Fruit fly (Drosophila melanogaster) whole organism, embryonic: ENCODE results near the gene Desat2.
A peak's percentile ranks its signal among the peaks of the same experiment; 100 is the strongest.

Source experiments
- Bgb ChIP-seq: fragments of 200-800 bp; sonication (Bioruptor generic); IDR thresholded peaks from 2 replicates; pipeline ENCODE4 v1.3.6; 2022; ENCODE audit warnings: missing biosample characterization, missing genetic modification characterization; ENCODE audit not compliant: partially characterized antibody
- BtbVII ChIP-seq: fragments of 200-800 bp; sonication (Bioruptor generic); optimal IDR thresholded peaks from 3 replicates; lab custom pipeline; 2017; ENCODE audit warnings: missing biosample characterization, mild to moderate bottlenecking, missing genetic modification characterization
- CG10366 ChIP-seq: fragments of 200-800 bp; sonication (Bioruptor generic); IDR thresholded peaks from 2 replicates; pipeline ENCODE4 v1.3.6; 2022; ENCODE audit warnings: missing biosample characterization, missing genetic modification characterization
- CG12155 ChIP-seq: fragments of 200-800 bp; sonication (Bioruptor generic); optimal IDR thresholded peaks from 3 replicates; lab custom pipeline; 2016; ENCODE audit warnings: missing biosample characterization, missing genetic modification characterization
- CG15073 ChIP-seq: fragments of 200-800 bp; sonication (Bioruptor generic); optimal IDR thresholded peaks from 2 replicates; lab custom pipeline; 2016; ENCODE audit warnings: missing biosample characterization, missing genetic modification characterization
- CG15514 ChIP-seq: fragments of 200-800 bp; sonication (Bioruptor generic); optimal IDR thresholded peaks from 3 replicates; lab custom pipeline; 2017; ENCODE audit warnings: missing biosample characterization, missing genetic modification characterization, mild to moderate bottlenecking, moderate library complexity, missing genetic modification reagents
- CG18619 ChIP-seq: fragments of 200-800 bp; sonication (Bioruptor generic); optimal IDR thresholded peaks from 3 replicates; lab custom pipeline; 2017; ENCODE audit warnings: missing biosample characterization, mild to moderate bottlenecking, missing genetic modification characterization
- CG3065 ChIP-seq: fragments of 200-800 bp; sonication (Bioruptor generic); optimal IDR thresholded peaks from 2 replicates; lab custom pipeline; 2016; ENCODE audit warnings: missing biosample characterization, missing genetic modification characterization
- CG31388 ChIP-seq: fragments of 200-800 bp; sonication (Bioruptor generic); optimal IDR thresholded peaks from 2 replicates; lab custom pipeline; 2016; ENCODE audit warnings: missing biosample characterization, missing genetic modification characterization
- CG31441 ChIP-seq: fragments of 200-800 bp; sonication (Bioruptor generic); IDR thresholded peaks from 2 replicates; pipeline ENCODE4 v1.3.6; 2022; ENCODE audit warnings: missing biosample characterization, missing genetic modification characterization
- CG34422 ChIP-seq: fragments of 200-800 bp; sonication (Bioruptor generic); IDR thresholded peaks from 3 replicates; pipeline ENCODE4 v1.3.6; 2022; ENCODE audit warnings: missing biosample characterization, missing genetic modification characterization
- CG3847 ChIP-seq: fragments of 200-800 bp; sonication (Bioruptor generic); IDR thresholded peaks from 2 replicates; pipeline ENCODE4 v1.3.6; 2022; ENCODE audit warnings: missing biosample characterization, missing genetic modification characterization
- CG6765 ChIP-seq: fragments of 200-800 bp; sonication (Bioruptor generic); optimal IDR thresholded peaks from 3 replicates; lab custom pipeline; 2017; ENCODE audit warnings: missing biosample characterization, mild to moderate bottlenecking, missing genetic modification characterization
- CG9727 ChIP-seq: fragments of 200-800 bp; sonication (Bioruptor generic); optimal IDR thresholded peaks from 3 replicates; lab custom pipeline; 2017; ENCODE audit warnings: missing biosample characterization, mild to moderate bottlenecking, missing genetic modification characterization
- CG9817 ChIP-seq: fragments of 200-800 bp; sonication (Bioruptor generic); optimal IDR thresholded peaks from 2 replicates; lab custom pipeline; 2018; ENCODE audit warnings: missing biosample characterization, mild to moderate bottlenecking, missing genetic modification characterization, moderate library complexity
- CHES-1-like ChIP-seq: fragments of 200-800 bp; sonication (Bioruptor generic); optimal IDR thresholded peaks from 2 replicates; lab custom pipeline; 2016; ENCODE audit warnings: missing biosample characterization, missing genetic modification characterization
- Doc3 ChIP-seq: fragments of 200-800 bp; sonication (Bioruptor generic); IDR thresholded peaks from 3 replicates; pipeline ENCODE4 v1.3.6; 2022; ENCODE audit warnings: missing biosample characterization, missing genetic modification characterization; ENCODE audit not compliant: partially characterized antibody
- HmgZ ChIP-seq: fragments of 200-800 bp; sonication (Bioruptor generic); optimal IDR thresholded peaks from 2 replicates; lab custom pipeline; 2018; ENCODE audit warnings: missing biosample characterization, mild to moderate bottlenecking, missing genetic modification characterization
- Hr51 ChIP-seq, 2 experiments: fragments of 200-800 bp; sonication (Bioruptor generic); optimal IDR thresholded peaks; 2 replicates in 1 of 2; 3 replicates in 1 of 2; lab custom pipeline; 2016 to 2018; ENCODE audit warnings: missing biosample characterization in 2 of 2, missing genetic modification characterization in 2 of 2, mild to moderate bottlenecking in 1 of 2, moderate library complexity in 1 of 2
- Jarid2 ChIP-seq: fragments of 200-800 bp; sonication (Bioruptor generic); optimal IDR thresholded peaks from 3 replicates; lab custom pipeline; 2017; ENCODE audit warnings: mild to moderate bottlenecking, missing biosample characterization, missing genetic modification reagents, missing genetic modification characterization
- Med ChIP-seq: fragments of 200-800 bp; sonication (Bioruptor generic); peaks from one replicate; lab custom pipeline; 2016; ENCODE audit warnings: missing biosample characterization, missing genetic modification characterization, mild to moderate bottlenecking, inconsistent platforms, moderate library complexity
- Poxn ChIP-seq: fragments of 200-800 bp; sonication (Bioruptor generic); IDR thresholded peaks from 2 replicates; pipeline ENCODE4 v1.3.6; 2022; ENCODE audit warnings: missing biosample characterization, missing genetic modification characterization
- Ptx1 ChIP-seq: fragments of 200-800 bp; sonication (Bioruptor generic); IDR thresholded peaks from 2 replicates; pipeline ENCODE4 v1.3.6; 2022; ENCODE audit warnings: missing biosample characterization, missing genetic modification characterization
- Spps ChIP-seq: fragments of 200-800 bp; sonication (Bioruptor generic); optimal IDR thresholded peaks from 2 replicates; lab custom pipeline; 2018; ENCODE audit warnings: missing biosample characterization, mild to moderate bottlenecking, missing genetic modification characterization
- Trl ChIP-seq, 3 experiments: fragments of >200 bp in 2 of 3; fragments of 200-800 bp in 1 of 3; sonication (Bioruptor generic) in 1 of 3; optimal IDR thresholded peaks; 2 replicates in 1 of 3; 3 replicates in 2 of 3; lab custom pipeline; 2016 to 2017; ENCODE audit warnings: missing biosample characterization in 1 of 3, missing genetic modification characterization in 1 of 3
- Usf ChIP-seq: fragments of 200-800 bp; sonication (Bioruptor generic); optimal IDR thresholded peaks from 2 replicates; lab custom pipeline; 2017; ENCODE audit warnings: missing genotype, missing biosample characterization, missing genetic modification characterization
- Vsx1 ChIP-seq: fragments of 200-800 bp; sonication (Bioruptor generic); optimal IDR thresholded peaks from 2 replicates; lab custom pipeline; 2017; ENCODE audit warnings: missing biosample characterization, mild to moderate bottlenecking, missing genetic modification characterization, missing genetic modification reagents
- ap ChIP-seq: fragments of 200-800 bp; sonication (Bioruptor generic); IDR thresholded peaks from 2 replicates; pipeline ENCODE4 v1.3.6; 2022; ENCODE audit warnings: missing biosample characterization, missing genetic modification characterization
- ato ChIP-seq: fragments of 200-800 bp; sonication (Bioruptor generic); IDR thresholded peaks from 2 replicates; pipeline ENCODE4 v1.3.6; 2022; ENCODE audit warnings: missing biosample characterization, missing genetic modification characterization; ENCODE audit not compliant: partially characterized antibody
- chinmo ChIP-seq: fragments of 200-800 bp; sonication (Bioruptor generic); IDR thresholded peaks from 4 replicates; pipeline ENCODE4 v1.3.6; 2022; ENCODE audit warnings: missing biosample characterization, missing genetic modification characterization; ENCODE audit not compliant: partially characterized antibody
- chn ChIP-seq: fragments of 200-800 bp; sonication (Bioruptor generic); optimal IDR thresholded peaks from 2 replicates; lab custom pipeline; 2016; ENCODE audit warnings: missing biosample characterization, missing genetic modification characterization
- dan ChIP-seq: fragments of 200-800 bp; sonication (Bioruptor generic); IDR thresholded peaks from 2 replicates; pipeline ENCODE4 v1.3.6; 2022; ENCODE audit warnings: missing biosample characterization, missing genetic modification characterization
- dpn ChIP-seq, 2 experiments: fragments of 200-800 bp; sonication (Bioruptor generic); optimal IDR thresholded peaks; 3 replicates each; lab custom pipeline; 2016; ENCODE audit warnings: missing biosample characterization in 2 of 2, missing genetic modification characterization in 2 of 2
- dysf ChIP-seq: fragments of 200-800 bp; sonication (Bioruptor generic); IDR thresholded peaks from 3 replicates; pipeline ENCODE4 v1.3.6; 2022; ENCODE audit warnings: missing biosample characterization, missing genetic modification characterization
- jigr1 ChIP-seq: fragments of 200-800 bp; sonication (Bioruptor generic); IDR thresholded peaks from 3 replicates; pipeline ENCODE4 v1.3.6; 2022; ENCODE audit warnings: missing biosample characterization, missing genetic modification characterization
- maf-S ChIP-seq: fragments of 200-800 bp; sonication (Bioruptor generic); optimal IDR thresholded peaks from 2 replicates; lab custom pipeline; 2016; ENCODE audit warnings: missing biosample characterization, missing genetic modification characterization
- pfk ChIP-seq: fragments of 200-800 bp; sonication (Bioruptor generic); optimal IDR thresholded peaks from 2 replicates; lab custom pipeline; 2018; ENCODE audit warnings: missing biosample characterization, mild to moderate bottlenecking, missing genetic modification characterization, moderate library complexity
- pnt ChIP-seq: fragments of 200-800 bp; sonication (Bioruptor generic); optimal IDR thresholded peaks from 3 replicates; lab custom pipeline; 2016; ENCODE audit warnings: missing biosample characterization, missing genetic modification characterization
- seq ChIP-seq: fragments of 200-800 bp; sonication (Bioruptor generic); IDR thresholded peaks from 2 replicates; pipeline ENCODE4 v1.3.6; 2022; ENCODE audit warnings: missing biosample characterization, missing genetic modification characterization
- shn ChIP-seq: fragments of 200-800 bp; sonication (Bioruptor generic); optimal IDR thresholded peaks from 3 replicates; lab custom pipeline; 2016; ENCODE audit warnings: missing biosample characterization, missing genetic modification characterization
- slbo ChIP-seq: fragments of 200-800 bp; sonication (Bioruptor generic); IDR thresholded peaks from 2 replicates; pipeline ENCODE4 v1.3.6; 2022; ENCODE audit warnings: missing biosample characterization, missing genetic modification characterization
- slou ChIP-seq: fragments of 200-800 bp; sonication (Bioruptor generic); optimal IDR thresholded peaks from 3 replicates; lab custom pipeline; 2016; ENCODE audit warnings: missing biosample characterization, missing genetic modification characterization
- sqz ChIP-seq: fragments of 200-800 bp; sonication (Bioruptor generic); optimal IDR thresholded peaks from 3 replicates; lab custom pipeline; 2018; ENCODE audit warnings: missing biosample characterization, mild to moderate bottlenecking, missing genetic modification characterization
- tap ChIP-seq: fragments of 200-800 bp; optimal IDR thresholded peaks from 3 replicates; lab custom pipeline; 2019; ENCODE audit warnings: missing biosample characterization, mild to moderate bottlenecking, missing genetic modification characterization, moderate library complexity
- z ChIP-seq: fragments of 200-800 bp; sonication (Bioruptor generic); IDR thresholded peaks from 3 replicates; pipeline ENCODE4 v1.3.6; 2022; ENCODE audit warnings: missing biosample characterization, missing genetic modification characterization
- zen ChIP-seq: fragments of 200-800 bp; sonication (Bioruptor generic); optimal IDR thresholded peaks from 3 replicates; lab custom pipeline; 2018; ENCODE audit warnings: missing biosample characterization, mild to moderate bottlenecking, missing genetic modification characterization, moderate library complexity
- zfh2 ChIP-seq: fragments of 200-800 bp; sonication (Bioruptor generic); optimal IDR thresholded peaks from 2 replicates; lab custom pipeline; 2016; ENCODE audit warnings: missing biosample characterization, missing genetic modification characterization

Desat2 gene

DNA sequence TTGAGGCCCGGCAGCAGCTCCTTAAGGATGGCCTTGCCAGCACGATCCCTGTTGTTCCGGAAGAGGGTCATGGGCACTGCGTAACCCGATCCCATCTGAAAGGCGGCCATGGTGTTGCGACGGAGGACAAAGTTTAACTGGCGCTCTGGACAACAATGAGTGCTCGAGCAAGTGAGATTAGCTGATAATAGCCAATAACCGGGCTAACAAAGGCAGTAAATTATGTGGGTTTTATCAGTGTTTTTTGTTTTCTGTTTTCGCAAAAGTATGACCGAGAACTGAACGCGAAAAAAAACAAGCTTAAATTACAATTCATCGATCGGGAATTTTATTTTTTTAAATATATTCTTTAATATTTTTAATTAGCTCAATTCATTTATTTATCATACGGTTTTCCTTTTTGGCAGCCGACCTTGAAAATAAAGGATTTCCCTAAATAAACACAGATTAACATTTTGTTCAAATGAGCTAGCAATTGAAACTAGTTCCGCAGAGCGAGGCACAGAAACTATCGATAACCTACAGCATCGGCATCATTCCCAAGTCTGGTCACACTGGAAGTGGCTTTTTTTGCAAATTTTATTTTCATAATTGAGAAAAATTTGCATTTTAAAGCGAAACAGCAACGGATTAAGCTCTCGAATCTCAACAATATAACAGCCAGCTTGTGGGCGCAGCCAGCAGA is 22.6 kb upstream of the Desat2 start, which contains the start of the genes Dip-C and pps (continued):
- TF ChIP-seq HmgZ (tag; lab: Kevin White, UChicago) = peak; percentile 12
- no peak for TF ChIP-seq Trl (optimal IDR thresholded peaks at IDR 0.05; lab: Kevin White, UChicago)
- no peak for TF ChIP-seq Trl (GFP tag; optimal IDR thresholded peaks at IDR 0.05; lab: Kevin White, UChicago)
- TF ChIP-seq CG3065 (GFP tag; lab: Kevin White, UChicago) = no peak
- peak; percentile 65; the same call in 2 of the 3 replicates for TF ChIP-seq Doc3 (GFP tag; lab: Robert Waterston, UW)

DNA sequence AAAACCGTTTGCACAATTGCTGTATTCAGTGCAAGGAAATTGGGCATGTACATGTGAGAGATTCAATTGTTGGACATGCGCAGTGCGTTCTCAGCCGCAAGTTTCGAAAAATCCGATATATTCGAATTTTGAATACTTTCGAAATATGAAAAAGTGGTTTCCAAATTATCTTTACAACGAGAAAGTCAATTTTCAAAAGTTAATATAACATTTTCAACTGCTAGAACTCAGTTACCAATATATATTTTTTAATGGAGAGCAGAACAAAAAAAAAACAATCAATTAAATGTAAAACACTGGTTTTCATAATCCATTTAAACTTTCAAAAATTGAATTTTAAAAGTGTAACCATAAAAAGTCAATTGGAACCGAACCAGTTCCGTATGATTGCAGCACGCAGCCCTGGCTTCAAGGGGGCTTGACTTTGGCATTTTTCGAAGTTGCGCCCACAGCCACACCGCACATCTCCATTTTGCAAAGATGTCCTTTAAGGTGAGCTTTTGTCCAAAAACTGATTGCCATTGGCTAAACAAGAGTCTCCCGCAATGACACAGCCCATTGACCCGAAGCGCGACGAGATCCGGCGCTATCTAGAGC is 13.6 kb upstream of the Desat2 start, which contains the start of the genes Scgbeta and CG17202:
Scgbeta (minus strand) TSS at position 51 of the 597 bp plus-strand sequence.
CG17202 (plus strand) TSS at position 390 of the 597 bp plus-strand sequence.
- no peak for TF ChIP-seq ap
- peak; percentile 12 for TF ChIP-seq zen (tag; lab: Kevin White, UChicago)
- TF ChIP-seq Bgb (GFP tag; lab: Robert Waterston, UW) = peak; percentile 33; the same call in 1 of the 2 replicates
- TF ChIP-seq Poxn (GFP tag; lab: Robert Waterston, UW) = no peak
- peak; percentile 39; the same call in 1 of the 2 replicates for TF ChIP-seq CG3847
- peak in 1 of 2 experiments; percentile 17 for TF ChIP-seq dpn (GFP tag; optimal IDR thresholded peaks at IDR 0.05; lab: Kevin White, UChicago)
- TF ChIP-seq seq (GFP tag; lab: Robert Waterston, UW) = no peak
- no peak for TF ChIP-seq CG31441 (GFP tag; lab: Robert Waterston, UW)
- TF ChIP-seq BtbVII (GFP tag; lab: Kevin White, UChicago) = no peak
- no peak for TF ChIP-seq chn (GFP tag; lab: Kevin White, UChicago)
- no peak for TF ChIP-seq tap (tag; lab: Kevin White, UChicago)
- no peak for TF ChIP-seq CG31388 (GFP tag; lab: Kevin White, UChicago)
- TF ChIP-seq z = no peak
- TF ChIP-seq slou (GFP tag; lab: Kevin White, UChicago) = no peak
- TF ChIP-seq pfk (GFP tag; lab: Kevin White, UChicago) = no peak
- no peak for TF ChIP-seq jigr1
- no peak for TF ChIP-seq CG15073
- TF ChIP-seq Ptx1 (GFP tag; lab: Robert Waterston, UW) = no peak
- no peak for TF ChIP-seq Spps (tag; lab: Kevin White, UChicago)
- no peak for TF ChIP-seq Vsx1
- no peak for TF ChIP-seq CG10366 (GFP tag; lab: Robert Waterston, UW)
- no peak for TF ChIP-seq slbo (GFP tag; lab: Robert Waterston, UW)
- TF ChIP-seq ato (GFP tag; lab: Robert Waterston, UW) = no peak
- TF ChIP-seq Hr51 (GFP tag; optimal IDR thresholded peaks at IDR 0.05; lab: Kevin White, UChicago) = no peak
- no peak for TF ChIP-seq Jarid2
- no peak for TF ChIP-seq chinmo
- TF ChIP-seq Usf (GFP tag; lab: Kevin White, UChicago) = no peak
- TF ChIP-seq CG6765 (GFP tag; lab: Kevin White, UChicago) = no peak
- TF ChIP-seq pnt = no peak
- TF ChIP-seq dysf = no peak
- no peak for TF ChIP-seq zfh2 (GFP tag; lab: Kevin White, UChicago)
- no peak for TF ChIP-seq CG9817 (tag; lab: Kevin White, UChicago)
- TF ChIP-seq shn (GFP tag; lab: Kevin White, UChicago) = no peak
- TF ChIP-seq dan = no peak
- TF ChIP-seq CG9727 (GFP tag; lab: Kevin White, UChicago) = no peak
- TF ChIP-seq Med (GFP tag; lab: Kevin White, UChicago) = peak; percentile 69
- TF ChIP-seq CG18619 (GFP tag; lab: Kevin White, UChicago) = peak; percentile 20
- TF ChIP-seq HmgZ (tag; lab: Kevin White, UChicago) = peak; percentile 62
- no peak for TF ChIP-seq CG34422 (GFP tag; lab: Robert Waterston, UW)
- no peak for TF ChIP-seq CG12155 (GFP tag; lab: Kevin White, UChicago)
- no peak for TF ChIP-seq sqz (GFP tag; lab: Kevin White, UChicago)
- TF ChIP-seq maf-S (GFP tag; lab: Kevin White, UChicago) = no peak
- TF ChIP-seq CG15514 (GFP tag; lab: Kevin White, UChicago) = peak; percentile 100
- peak; percentile 21 for TF ChIP-seq CHES-1-like (GFP tag; lab: Kevin White, UChicago)
